Fruit fly (Drosophila melanogaster): ENCODE measurements around the gene CG31441.

CG31441 gene

dm6 chr3R:11240891-11241290, 4.8 kb downstream of the CG31441 start, which contains the start of the genes scpr-B and scpr-A:
Gene scpr-B (minus strand): TSS chr3R:11240991.
Gene scpr-A (plus strand): TSS chr3R:11241183.
- TF ChIP-seq ham (GFP tag; IDR thresholded peaks at IDR 0.05) (no peak), eyg (GFP tag; optimal IDR thresholded peaks at IDR 0.05) (no peak), Mad (GFP tag; optimal IDR thresholded peaks at IDR 0.05) (no peak), CG3163 (GFP tag; optimal IDR thresholded peaks at IDR 0.05) (no peak), jumu (GFP tag; optimal IDR thresholded peaks at IDR 0.05) (no peak), cad (GFP tag; optimal IDR thresholded peaks at IDR 0.05) (no peak), Gug (GFP tag; IDR thresholded peaks at IDR 0.05) (no peak), bigmax (GFP tag; optimal IDR thresholded peaks at IDR 0.05) (no peak), Hr39 (optimal IDR thresholded peaks at IDR 0.05) (no peak), CG31388 (GFP tag; optimal IDR thresholded peaks at IDR 0.05) (no peak), Dip3 (GFP tag; optimal IDR thresholded peaks at IDR 0.05) (no peak), CG8089 (GFP tag; optimal IDR thresholded peaks at IDR 0.05) (no peak), Tbp (GFP tag; optimal IDR thresholded peaks at IDR 0.05) (no peak), CG9932 (GFP tag; IDR thresholded peaks at IDR 0.05) (no peak), odd (GFP tag; optimal IDR thresholded peaks at IDR 0.05) (no peak), CG4404 (GFP tag; IDR thresholded peaks at IDR 0.05) (no peak), CG12104 (GFP tag; optimal IDR thresholded peaks at IDR 0.05) (no peak)

dm6 chr3R:11243057-11243740, 7.1 kb downstream of the CG31441 start:
- TF ChIP-seq tgo (GFP tag; IDR thresholded peaks at IDR 0.05) = 0 out of 3 replicates have a peak, but pooled peaks have one; percentile 27
- peak; percentile 4 for TF ChIP-seq ems (GFP tag; optimal IDR thresholded peaks at IDR 0.05)
- peak; percentile 77 for TF ChIP-seq CG13296 (GFP tag; optimal IDR thresholded peaks at IDR 0.05)
- TF ChIP-seq sens (GFP tag) = peak; percentile 88
- TF ChIP-seq CG6689 (GFP tag; IDR thresholded peaks at IDR 0.05) = peak; percentile 44; the same call in 1 of the 2 replicates
- TF ChIP-seq CG12104 (GFP tag; optimal IDR thresholded peaks at IDR 0.05) = peak; percentile 21
- peak; percentile 17 for TF ChIP-seq ftz-f1 (GFP tag; optimal IDR thresholded peaks at IDR 0.05)
- no peak for TF ChIP-seq Mrtf (GFP tag; IDR thresholded peaks at IDR 0.05)
- TF ChIP-seq chif (GFP tag; optimal IDR thresholded peaks at IDR 0.05) = no peak
- no peak for TF ChIP-seq CG32772 (GFP tag; IDR thresholded peaks at IDR 0.05)
- TF ChIP-seq CG13624 (GFP tag; optimal IDR thresholded peaks at IDR 0.05) = peak; percentile 51
- no peak for TF ChIP-seq maf-S (GFP tag; optimal IDR thresholded peaks at IDR 0.05)
- no peak for TF ChIP-seq Sin3A (optimal IDR thresholded peaks at IDR 0.05)
- no peak for TF ChIP-seq CG12942 (GFP tag; optimal IDR thresholded peaks at IDR 0.05)
- TF ChIP-seq rib (GFP tag; IDR thresholded peaks at IDR 0.05) = no peak
- TF ChIP-seq nmo (GFP tag; optimal IDR thresholded peaks at IDR 0.05) = peak; percentile 48
- TF ChIP-seq CG10979 (tag; optimal IDR thresholded peaks at IDR 0.05) = peak; percentile 49
- TF ChIP-seq CG10147 (GFP tag; optimal IDR thresholded peaks at IDR 0.05) = peak; percentile 45
- peak; percentile 15; the same call in 1 of the 4 replicates for TF ChIP-seq chinmo (GFP tag; IDR thresholded peaks at IDR 0.05; ENCODE audit: partially characterized antibody)
- no peak for TF ChIP-seq schlank (tag; optimal IDR thresholded peaks at IDR 0.05)
- 0 out of 2 replicates have a peak, but pooled peaks have one; percentile 24 for TF ChIP-seq HLH3B (GFP tag; IDR thresholded peaks at IDR 0.05)
- no peak for TF ChIP-seq CG2202 (tag; optimal IDR thresholded peaks at IDR 0.05)
- TF ChIP-seq CG13287 (GFP tag; IDR thresholded peaks at IDR 0.05; ENCODE audit: partially characterized antibody) = no peak
- TF ChIP-seq CG7357 (GFP tag; IDR thresholded peaks at IDR 0.05) = no peak
- TF ChIP-seq sug (tag; optimal IDR thresholded peaks at IDR 0.05) = peak; percentile 24
- no peak for TF ChIP-seq gcm (GFP tag; optimal IDR thresholded peaks at IDR 0.05)
- TF ChIP-seq CG17361 (GFP tag; IDR thresholded peaks at IDR 0.05) = peak; percentile 55; the same call in 2 of the 3 replicates
- TF ChIP-seq Pdp1 (GFP tag; optimal IDR thresholded peaks at IDR 0.05) = peak in 1 of 2 experiments; percentile 97
- TF ChIP-seq vnd (GFP tag; IDR thresholded peaks at IDR 0.05; ENCODE audit: partially characterized antibody) = no peak
- TF ChIP-seq jigr1 (GFP tag; IDR thresholded peaks at IDR 0.05) = no peak
- TF ChIP-seq CG18599 (GFP tag; optimal IDR thresholded peaks at IDR 0.05) = peak; percentile 60
- TF ChIP-seq stc (GFP tag; IDR thresholded peaks at IDR 0.05) = no peak
- TF ChIP-seq ci (GFP tag; IDR thresholded peaks at IDR 0.05) = no peak
- TF ChIP-seq CG3838 (GFP tag; optimal IDR thresholded peaks at IDR 0.05) = no peak
- no peak for TF ChIP-seq CG2875 (GFP tag; optimal IDR thresholded peaks at IDR 0.05)

Data from whole organism, embryonic.